Fruit fly (Drosophila melanogaster) Kc167 (cell line): ENCODE measurements around the gene neb.

Experiments used
- Myc ChIP-seq: fragments of >200 bp; optimal IDR thresholded peaks from 2 replicates; lab custom pipeline; 2017; ENCODE audit warnings: missing external identifiers
- Sin3A ChIP-seq: fragments of >200 bp; optimal IDR thresholded peaks from 2 replicates; lab custom pipeline; 2018; ENCODE audit warnings: missing external identifiers
- h ChIP-seq: fragments of >200 bp; optimal IDR thresholded peaks from 3 replicates; lab custom pipeline; 2018; ENCODE audit warnings: missing external identifiers
- insv ChIP-seq: fragments of >200 bp; optimal IDR thresholded peaks from 3 replicates; lab custom pipeline; 2018; ENCODE audit warnings: missing external identifiers
- psq ChIP-seq: fragments of >200 bp; optimal IDR thresholded peaks from 2 replicates; lab custom pipeline; 2017; ENCODE audit warnings: missing external identifiers
- ttk ChIP-seq: sonication (Bioruptor generic); optimal IDR thresholded peaks from 2 replicates; lab custom pipeline; 2017; ENCODE audit warnings: missing external identifiers

dm6 chr2L:20051172-20051893, 24.2 kb upstream of the neb start:
- TF ChIP-seq Myc (lab: Kevin White, UChicago) (no peak), h (lab: Kevin White, UChicago) (no peak), psq (lab: Kevin White, UChicago) (no peak), Sin3A (lab: Kevin White, UChicago) (no peak), ttk (lab: Kevin White, UChicago) (no peak), insv (lab: Kevin White, UChicago) (no peak)
